Worm (Caenorhabditis elegans) whole organism, mixed stage, embryonic: ENCODE measurements around the gene H04J21.4.

Experiments
- M03D4.4 ChIP-seq: sonication (generic microtip); optimal IDR thresholded peaks from 2 replicates; lab custom pipeline; 2017; ENCODE audit warnings: mild to moderate bottlenecking, missing genetic modification characterization, missing compliant biosample characterization
- bed-3 ChIP-seq: fragments of 200-800 bp; sonication (Bioruptor generic); optimal IDR thresholded peaks from 3 replicates; lab custom pipeline; 2018; ENCODE audit warnings: mild to moderate bottlenecking, missing genetic modification characterization, moderate library complexity, missing compliant biosample characterization
- blmp-1 ChIP-seq: fragments of 150-350 bp; optimal IDR thresholded peaks from 2 replicates; lab custom pipeline; 2014; ENCODE audit warnings: missing biosample characterization, missing genetic modification characterization
- ceh-39 ChIP-seq: fragments of 150-350 bp; optimal IDR thresholded peaks from 2 replicates; lab custom pipeline; 2014; ENCODE audit warnings: missing biosample characterization, missing genetic modification characterization
- ceh-83 ChIP-seq: fragments of 200-800 bp; sonication (Bioruptor generic); optimal IDR thresholded peaks from 2 replicates; lab custom pipeline; 2018; ENCODE audit warnings: mild to moderate bottlenecking, missing genetic modification characterization, missing compliant biosample characterization
- ces-1 ChIP-seq: fragments of 150-350 bp; optimal IDR thresholded peaks from 2 replicates; lab custom pipeline; 2014; ENCODE audit warnings: missing biosample characterization, missing genetic modification reagents, missing genetic modification characterization
- drap-1 ChIP-seq: fragments of 200-800 bp; sonication (Bioruptor generic); optimal IDR thresholded peaks from 3 replicates; lab custom pipeline; 2018; ENCODE audit warnings: mild to moderate bottlenecking, missing genetic modification characterization, missing compliant biosample characterization
- elt-1 ChIP-seq: sonication (generic microtip); optimal IDR thresholded peaks from 2 replicates; lab custom pipeline; 2017; ENCODE audit warnings: missing genetic modification characterization, mild to moderate bottlenecking, missing compliant biosample characterization, antibody characterized with exemption, moderate library complexity, borderline replicate concordance; ENCODE audit not compliant: insufficient read depth
- elt-3 ChIP-seq: fragments of 150-350 bp; optimal IDR thresholded peaks from 2 replicates; lab custom pipeline; 2014; ENCODE audit warnings: missing biosample characterization, missing genetic modification characterization
- flh-1 ChIP-seq: fragments of 200-800 bp; sonication (Bioruptor generic); optimal IDR thresholded peaks from 2 replicates; lab custom pipeline; 2018; ENCODE audit warnings: mild to moderate bottlenecking, missing genetic modification characterization, moderate library complexity, missing compliant biosample characterization
- ham-2 ChIP-seq: fragments of 200-800 bp; sonication (Bioruptor generic); optimal IDR thresholded peaks from 2 replicates; lab custom pipeline; 2018; ENCODE audit warnings: mild to moderate bottlenecking, missing genetic modification characterization, missing compliant biosample characterization
- lin-13 ChIP-seq: fragments of 150-350 bp; optimal IDR thresholded peaks from 2 replicates; lab custom pipeline; 2014; ENCODE audit warnings: missing biosample characterization, missing genetic modification characterization
- lin-32 ChIP-seq: fragments of 200-800 bp; sonication (Bioruptor generic); optimal IDR thresholded peaks from 2 replicates; lab custom pipeline; 2018; ENCODE audit warnings: mild to moderate bottlenecking, missing genetic modification characterization, missing compliant biosample characterization
- lsy-2 ChIP-seq: fragments of 150-350 bp; optimal IDR thresholded peaks from 2 replicates; lab custom pipeline; 2014; ENCODE audit warnings: missing biosample characterization, missing genetic modification characterization
- mab-5 ChIP-seq: fragments of 150-350 bp; optimal IDR thresholded peaks from 2 replicates; lab custom pipeline; 2014; ENCODE audit warnings: missing biosample characterization, missing genetic modification characterization
- mep-1 ChIP-seq: fragments of 150-350 bp; optimal IDR thresholded peaks from 2 replicates; lab custom pipeline; 2017; ENCODE audit warnings: missing biosample characterization, missing genetic modification reagents, missing genetic modification characterization, inconsistent platforms
- mls-2 ChIP-seq: sonication (generic microtip); optimal IDR thresholded peaks from 2 replicates; lab custom pipeline; 2016; ENCODE audit warnings: mild to moderate bottlenecking, missing genetic modification characterization, moderate library complexity, missing compliant biosample characterization
- nhr-2 ChIP-seq: fragments of 150-350 bp; optimal IDR thresholded peaks from 2 replicates; lab custom pipeline; 2014; ENCODE audit warnings: missing biosample characterization, missing genetic modification characterization
- nhr-237 ChIP-seq: fragments of 150-350 bp; optimal IDR thresholded peaks from 2 replicates; lab custom pipeline; 2014; ENCODE audit warnings: missing biosample characterization, missing genetic modification characterization
- nhr-28 ChIP-seq: fragments of 150-350 bp; optimal IDR thresholded peaks from 2 replicates; lab custom pipeline; 2014; ENCODE audit warnings: missing biosample characterization, missing genetic modification characterization
- nhr-76 ChIP-seq: sonication (generic microtip); optimal IDR thresholded peaks from 2 replicates; lab custom pipeline; 2017; ENCODE audit warnings: missing biosample characterization, missing genetic modification characterization
- pha-4 ChIP-seq: fragments of 150-350 bp; optimal IDR thresholded peaks from 2 replicates; lab custom pipeline; 2018; ENCODE audit warnings: missing biosample characterization, missing genetic modification reagents, missing genetic modification characterization
- sem-2 ChIP-seq: fragments of 200-800 bp; sonication (Bioruptor generic); optimal IDR thresholded peaks from 2 replicates; lab custom pipeline; 2018; ENCODE audit warnings: mild to moderate bottlenecking, missing genetic modification characterization, missing compliant biosample characterization
- snpc-4 ChIP-seq: fragments of 150-350 bp; optimal IDR thresholded peaks from 2 replicates; lab custom pipeline; 2014; ENCODE audit warnings: missing biosample characterization, missing genetic modification characterization
- sptf-1 ChIP-seq: sonication (generic microtip); optimal IDR thresholded peaks from 2 replicates; lab custom pipeline; 2017; ENCODE audit warnings: mild to moderate bottlenecking, missing genetic modification characterization, moderate library complexity, missing compliant biosample characterization
- tbx-8 ChIP-seq: fragments of 200-800 bp; sonication (Bioruptor generic); optimal IDR thresholded peaks from 2 replicates; lab custom pipeline; 2018; ENCODE audit warnings: mild to moderate bottlenecking, missing genetic modification characterization, moderate library complexity, missing compliant biosample characterization
- unc-39 ChIP-seq: fragments of 150-350 bp; optimal IDR thresholded peaks from 2 replicates; lab custom pipeline; 2014; ENCODE audit warnings: missing biosample characterization, missing genetic modification characterization
- unc-62 ChIP-seq: fragments of 150-350 bp; optimal IDR thresholded peaks from 2 replicates; lab custom pipeline; 2014; ENCODE audit warnings: missing biosample characterization, missing genetic modification reagents, missing genetic modification characterization
- ztf-11 ChIP-seq: fragments of 150-350 bp; optimal IDR thresholded peaks from 2 replicates; lab custom pipeline; 2014; ENCODE audit warnings: missing biosample characterization, missing genetic modification characterization

H04J21.4 gene

DNA sequence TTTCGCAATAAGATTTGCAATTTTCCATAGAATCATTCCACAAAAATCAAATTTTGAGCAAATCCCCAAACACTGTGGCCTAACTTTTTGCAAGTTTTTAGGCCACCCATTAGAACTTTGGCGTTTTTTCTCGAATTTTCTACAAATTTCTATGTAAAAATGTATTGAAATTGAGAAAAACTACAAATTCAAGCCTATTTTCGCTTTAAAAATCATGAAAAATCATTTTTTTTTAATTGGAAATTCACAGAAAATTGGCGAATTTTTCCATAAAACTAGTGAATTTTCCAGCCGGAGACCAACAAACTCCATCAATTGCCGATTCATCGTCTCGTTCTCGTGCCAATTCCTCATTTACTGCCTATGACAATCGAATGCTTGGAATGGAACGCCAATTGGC is 18.4 kb downstream of the H04J21.4 start:
- no peak for TF ChIP-seq lin-32
- TF ChIP-seq lsy-2 (tag; lab: Kevin White, UChicago), result no peak
- no peak for TF ChIP-seq sptf-1 (tag; lab: Kevin White, UChicago)

DNA sequence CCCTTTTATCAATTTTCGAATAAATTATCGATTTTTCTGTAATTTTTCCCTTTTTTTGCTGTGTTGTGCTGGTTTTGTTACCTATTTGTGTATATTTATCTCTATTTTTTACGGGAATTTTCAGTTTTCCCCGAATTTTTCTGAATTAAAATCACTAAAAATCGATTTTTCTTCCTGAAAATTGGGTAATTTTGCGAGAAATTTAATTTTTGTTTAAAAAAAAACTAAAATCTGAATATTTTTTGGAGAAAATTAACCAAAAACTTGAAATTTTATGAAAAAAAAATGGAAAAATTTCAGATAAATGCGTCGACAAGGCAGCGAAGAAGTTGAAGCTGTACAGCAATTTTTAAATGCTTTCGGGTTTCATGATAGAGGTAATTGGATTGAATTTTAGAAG is 21.0 kb downstream of the H04J21.4 start, which contains the start of gene gip-1:
Gene gip-1, plus strand, starts transcription at position 301 of the 400 bp plus-strand sequence.
- TF ChIP-seq nhr-237, result no peak
- TF ChIP-seq ham-2 (GFP tag; lab: Kevin White, UChicago), result no peak
- no peak for TF ChIP-seq ces-1 (GFP tag; lab: Kevin White, UChicago)
- no peak for TF ChIP-seq snpc-4
- no peak for TF ChIP-seq mls-2 (tag; lab: Kevin White, UChicago)
- TF ChIP-seq, all 35 proteins: peak for 0

- TF ChIP-seq tbx-8 (no peak), drap-1 (GFP tag; lab: Kevin White, UChicago) (no peak), ceh-83 (GFP tag; lab: Kevin White, UChicago) (no peak), ceh-39 (no peak), nhr-28 (no peak), lin-13 (tag; lab: Kevin White, UChicago) (no peak), mep-1 (tag; lab: Kevin White, UChicago) (no peak), M03D4.4 (tag; lab: Kevin White, UChicago) (no peak), elt-3 (no peak), nhr-237 (no peak), lsy-2 (tag; lab: Kevin White, UChicago) (no peak), elt-1 (tag; lab: Kevin White, UChicago) (no peak), ces-1 (GFP tag; lab: Kevin White, UChicago) (no peak), pha-4 (no peak), bed-3 (no peak), mab-5 (tag; lab: Kevin White, UChicago) (no peak)
These were observed 25.1 kb downstream of the H04J21.4 start, which contains the start of gene phf-5 for ce11 chrIII:2343273-2343672. Gene phf-5, plus strand, starts transcription at chrIII:2343573.

- TF ChIP-seq mep-1 (tag; lab: Kevin White, UChicago) (no peak), nhr-76 (no peak), lsy-2 (tag; lab: Kevin White, UChicago) (peak; percentile 44), mab-5 (tag; lab: Kevin White, UChicago) (no peak), sptf-1 (tag; lab: Kevin White, UChicago) (peak; percentile 28)
These were observed 37.2 kb downstream of the H04J21.4 start, which contains the start of the genes Y54F10BM.13 and ppm-1.D for ce11 chrIII:2331033-2331625. Gene Y54F10BM.13, minus strand, starts transcription at chrIII:2331083. Gene ppm-1.D, plus strand, starts transcription at chrIII:2331572.

ce11 chrIII:2330389-2330788 is 37.9 kb downstream of the H04J21.4 start:
- TF ChIP-seq elt-3 (no peak), unc-39 (no peak), blmp-1 (tag; lab: Kevin White, UChicago) (no peak), lin-32 (no peak), nhr-76 (no peak), tbx-8 (no peak), mab-5 (tag; lab: Kevin White, UChicago) (no peak), sptf-1 (tag; lab: Kevin White, UChicago) (no peak), pha-4 (no peak), ceh-83 (GFP tag; lab: Kevin White, UChicago) (no peak), snpc-4 (no peak), bed-3 (no peak), ham-2 (GFP tag; lab: Kevin White, UChicago) (no peak), unc-62 (GFP tag; lab: Kevin White, UChicago) (no peak), sem-2 (GFP tag; lab: Kevin White, UChicago) (no peak), elt-1 (tag; lab: Kevin White, UChicago) (no peak), flh-1 (GFP tag; lab: Kevin White, UChicago) (no peak)

ce11 chrIII:2329336-2329735 is 39.0 kb downstream of the H04J21.4 start, which contains the start of gene Y54F10BM.12:
Gene Y54F10BM.12, minus strand, starts transcription at chrIII:2329679.
- no peak for TF ChIP-seq nhr-2 (tag; lab: Kevin White, UChicago)
- no peak for TF ChIP-seq mep-1 (tag; lab: Kevin White, UChicago)
- TF ChIP-seq ztf-11 (tag; lab: Kevin White, UChicago), result no peak
- TF ChIP-seq ceh-83 (GFP tag; lab: Kevin White, UChicago), result no peak
